Fruit fly (Drosophila melanogaster): ENCODE results near the gene Marcal1.

The Marcal1 gene

DNA sequence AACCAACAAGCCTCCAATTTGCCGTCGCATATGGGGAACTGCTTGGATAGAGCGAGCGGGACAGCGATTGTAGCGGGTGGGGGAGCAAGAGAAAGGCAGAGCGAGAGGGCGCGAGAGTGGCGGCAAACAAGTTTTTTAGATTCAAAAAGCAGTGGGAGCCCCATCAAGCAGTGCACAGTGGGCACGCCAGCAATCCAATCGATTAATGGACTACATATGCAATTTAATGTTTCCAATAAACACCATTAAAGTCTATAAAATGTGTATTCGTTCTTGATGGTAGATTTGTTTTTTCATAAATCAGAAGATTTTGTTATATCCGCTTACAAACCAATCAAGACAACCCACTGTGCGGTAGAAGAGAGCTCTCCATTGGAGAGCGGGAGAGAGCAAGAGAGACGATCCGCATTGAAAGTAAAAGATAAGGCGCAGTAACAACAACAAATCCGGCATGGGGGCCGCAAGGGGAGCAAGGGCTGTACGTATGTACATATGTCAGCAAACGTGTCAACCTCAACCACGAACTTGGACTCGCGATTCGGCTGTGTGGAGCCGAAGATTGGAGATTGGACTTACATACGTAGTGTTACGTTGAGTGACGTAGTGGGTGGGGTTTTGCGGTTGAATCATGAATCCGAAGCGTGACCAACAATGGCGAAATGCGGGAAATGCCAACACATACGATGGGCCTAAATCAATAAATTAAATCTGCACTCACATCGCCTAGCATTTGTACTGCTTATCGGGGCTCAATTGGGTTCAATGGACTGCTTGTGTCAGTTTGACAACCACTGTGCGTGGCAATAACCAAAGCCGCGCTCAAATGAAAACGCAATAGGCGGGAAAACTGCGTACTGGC, 42.3 kb downstream of the Marcal1 start (continued):
- TF ChIP-seq CG18262 (tag; optimal IDR thresholded peaks at IDR 0.05) = peak; percentile 99
- peak; percentile 70 for TF ChIP-seq CG7963 (GFP tag; IDR thresholded peaks at IDR 0.05; ENCODE audit: partially characterized antibody)
- peak; percentile 52; the same call in 1 of the 2 replicates for TF ChIP-seq sna (GFP tag; IDR thresholded peaks at IDR 0.05; ENCODE audit: partially characterized antibody)
- TF ChIP-seq CrebB (tag; optimal IDR thresholded peaks at IDR 0.05) = peak; percentile 98
- peak; percentile 99 for TF ChIP-seq cato (GFP tag; optimal IDR thresholded peaks at IDR 0.05; ENCODE audit: borderline replicate concordance)
- TF ChIP-seq Stat92E (GFP tag; optimal IDR thresholded peaks at IDR 0.05) = peak in 1 of 3 experiments; percentile 95
- no peak for TF ChIP-seq fru (optimal IDR thresholded peaks at IDR 0.05)
- peak; percentile 98 for TF ChIP-seq dimm (GFP tag; IDR thresholded peaks at IDR 0.05)
- TF ChIP-seq wdn (GFP tag; IDR thresholded peaks at IDR 0.05) = peak; percentile 98
- peak; percentile 99 for TF ChIP-seq CG17328 (GFP tag; IDR thresholded peaks at IDR 0.05)
- TF ChIP-seq CG12769 (tag; optimal IDR thresholded peaks at IDR 0.05) = peak; percentile 99
- TF ChIP-seq E2f2 (GFP tag; IDR thresholded peaks at IDR 0.05) = peak; percentile 88
- peak; percentile 100 for TF ChIP-seq sug (tag; optimal IDR thresholded peaks at IDR 0.05)
- peak; percentile 98 for TF ChIP-seq CG13123 (GFP tag; optimal IDR thresholded peaks at IDR 0.05)
- TF ChIP-seq NC2β (GFP tag; optimal IDR thresholded peaks at IDR 0.05) = peak; percentile 99
- TF ChIP-seq br (optimal IDR thresholded peaks at IDR 0.05) = no peak
- peak; percentile 96 for TF ChIP-seq CG17912 (GFP tag; optimal IDR thresholded peaks at IDR 0.05)
- TF ChIP-seq CG11723 (GFP tag; optimal IDR thresholded peaks at IDR 0.05) = peak; percentile 98
- peak; percentile 79 for TF ChIP-seq Dip2 (GFP tag; IDR thresholded peaks at IDR 0.05)
- peak; percentile 95 for TF ChIP-seq corto (GFP tag; optimal IDR thresholded peaks at IDR 0.05)
- peak; percentile 92 for TF ChIP-seq CG8281 (tag; optimal IDR thresholded peaks at IDR 0.05)
- peak; percentile 99 for TF ChIP-seq CG8944 (GFP tag; optimal IDR thresholded peaks at IDR 0.05)

DNA sequence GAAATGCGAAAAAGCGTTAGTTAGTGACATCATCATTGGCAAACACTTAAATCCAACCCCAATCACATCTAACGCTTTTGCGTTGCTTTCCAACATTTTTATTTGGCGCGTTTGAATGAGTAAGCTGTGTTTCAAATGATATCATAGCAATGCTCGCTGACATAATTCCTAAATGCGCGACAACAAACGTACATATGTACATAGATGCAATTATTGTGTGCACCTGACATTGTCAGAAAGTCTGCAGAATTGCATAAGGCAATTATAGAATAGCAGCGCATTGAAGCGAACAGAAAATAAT, 42.9 kb downstream of the Marcal1 start:
- TF ChIP-seq Ptx1 (GFP tag; IDR thresholded peaks at IDR 0.05) (0 out of 2 replicates have a peak, but pooled peaks have one; percentile 5), MTF-1 (GFP tag; optimal IDR thresholded peaks at IDR 0.05; ENCODE audit: borderline replicate concordance) (no peak), CG10431 (GFP tag; optimal IDR thresholded peaks at IDR 0.05) (no peak), BEAF-32 (GFP tag; optimal IDR thresholded peaks at IDR 0.05) (peak; percentile 19), Gug (GFP tag; IDR thresholded peaks at IDR 0.05) (no peak), Ets65A (GFP tag) (peak; percentile 80), Ssrp (tag; optimal IDR thresholded peaks at IDR 0.05) (peak; percentile 14), CG15479 (GFP tag; optimal IDR thresholded peaks at IDR 0.05) (peak; percentile 77)

DNA sequence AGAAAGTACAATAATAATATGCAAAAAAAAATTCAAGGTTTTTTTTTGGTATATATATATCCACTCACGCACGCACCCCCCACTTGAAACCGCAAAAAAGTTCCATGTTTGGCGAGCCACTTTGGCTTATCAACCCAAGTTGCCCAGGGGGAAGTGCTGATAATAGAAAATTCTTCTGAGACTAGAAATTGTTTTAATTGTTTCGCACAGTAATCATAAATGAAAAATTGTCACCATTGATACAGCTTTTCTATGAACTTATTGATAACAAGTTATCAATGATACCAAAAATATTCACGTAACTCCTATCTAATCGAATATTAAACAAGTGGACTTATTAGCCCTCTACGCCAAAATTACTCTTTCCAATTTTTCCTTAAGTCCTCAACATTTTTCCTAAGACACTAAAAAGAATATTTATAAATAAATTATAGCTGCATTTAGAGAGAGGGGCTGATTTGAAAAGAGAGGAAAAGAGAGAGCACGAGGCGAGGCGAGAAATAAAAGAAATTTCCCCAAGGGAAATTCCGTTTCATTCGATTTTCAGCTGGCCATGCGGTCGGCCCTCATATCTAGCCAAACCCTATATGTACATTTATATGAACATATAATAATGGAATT, 43.4 kb downstream of the Marcal1 start:
- no peak for TF ChIP-seq Hmx (GFP tag; optimal IDR thresholded peaks at IDR 0.05)
- no peak for TF ChIP-seq CG1647 (GFP tag; optimal IDR thresholded peaks at IDR 0.05)
- no peak for TF ChIP-seq disco-r (GFP tag; optimal IDR thresholded peaks at IDR 0.05)
- TF ChIP-seq pros (GFP tag; optimal IDR thresholded peaks at IDR 0.05) = peak; percentile 51
- TF ChIP-seq CG4404 (GFP tag; IDR thresholded peaks at IDR 0.05) = no peak
- TF ChIP-seq CG11696 (GFP tag; IDR thresholded peaks at IDR 0.05) = no peak
- peak; percentile 46 for TF ChIP-seq gcm (GFP tag; optimal IDR thresholded peaks at IDR 0.05)
- TF ChIP-seq ind (GFP tag; optimal IDR thresholded peaks at IDR 0.05) = no peak
- no peak for TF ChIP-seq Rfx (GFP tag; IDR thresholded peaks at IDR 0.05)
- TF ChIP-seq Drgx (GFP tag; IDR thresholded peaks at IDR 0.05) = no peak
- no peak for TF ChIP-seq dati (GFP tag; IDR thresholded peaks at IDR 0.05)
- TF ChIP-seq eve (GFP tag; optimal IDR thresholded peaks at IDR 0.05) = peak in 1 of 2 experiments; percentile 37
- TF ChIP-seq Trl (optimal IDR thresholded peaks at IDR 0.05) = peak; percentile 23 to 55
- no peak for TF ChIP-seq Trl (GFP tag; optimal IDR thresholded peaks at IDR 0.05)
- no peak for TF ChIP-seq CG14014 (GFP tag; IDR thresholded peaks at IDR 0.05)
- TF ChIP-seq jumu (GFP tag; optimal IDR thresholded peaks at IDR 0.05) = no peak
- no peak for TF ChIP-seq jigr1 (GFP tag; IDR thresholded peaks at IDR 0.05)
- peak; percentile 40 for TF ChIP-seq sug (tag; optimal IDR thresholded peaks at IDR 0.05)
- TF ChIP-seq GATAe (GFP tag; conservative IDR thresholded peaks at IDR 0.05) = 0 out of 2 replicates have a peak, but pooled peaks have one; percentile 29
- peak; percentile 47 for TF ChIP-seq mirr (GFP tag; optimal IDR thresholded peaks at IDR 0.05)

All from whole organism, embryonic.